Fruit fly (Drosophila melanogaster) whole organism, embryonic: ENCODE data around the gene Vm34Ca.

Experiments used
- ATbp ChIP-seq: fragments of 200-800 bp; sonication (Bioruptor generic); optimal IDR thresholded peaks from 2 replicates; lab custom pipeline; 2017; ENCODE audit warnings: missing biosample characterization, mild to moderate bottlenecking, missing genetic modification characterization, missing genetic modification reagents
- C15 ChIP-seq: fragments of 200-800 bp; sonication (Bioruptor generic); IDR thresholded peaks from 3 replicates; pipeline ENCODE4 v1.3.6; 2022; ENCODE audit warnings: missing biosample characterization, missing genetic modification characterization
- CG10147 ChIP-seq: fragments of 200-800 bp; sonication (Bioruptor generic); optimal IDR thresholded peaks from 2 replicates; lab custom pipeline; 2019; ENCODE audit warnings: missing biosample characterization, mild to moderate bottlenecking, missing genetic modification characterization, moderate library complexity
- CG10274 ChIP-seq: fragments of 200-800 bp; sonication (Bioruptor generic); optimal IDR thresholded peaks from 3 replicates; lab custom pipeline; 2017; ENCODE audit warnings: missing biosample characterization, mild to moderate bottlenecking, missing genetic modification characterization
- CG11085 ChIP-seq: fragments of 200-800 bp; sonication (Bioruptor generic); IDR thresholded peaks from 2 replicates; pipeline ENCODE4 v1.3.6; 2022; ENCODE audit warnings: missing biosample characterization, missing genetic modification characterization
- CG11696 ChIP-seq: fragments of 200-800 bp; sonication (Bioruptor generic); IDR thresholded peaks from 2 replicates; pipeline ENCODE4 v1.3.6; 2022; ENCODE audit warnings: missing biosample characterization, missing genetic modification characterization
- CG12391 ChIP-seq: fragments of 200-800 bp; sonication (Bioruptor generic); optimal IDR thresholded peaks from 3 replicates; lab custom pipeline; 2018; ENCODE audit warnings: missing biosample characterization, mild to moderate bottlenecking, missing genetic modification characterization, moderate library complexity
- CG12744 ChIP-seq: fragments of 200-800 bp; sonication (Bioruptor generic); optimal IDR thresholded peaks from 2 replicates; lab custom pipeline; 2016; ENCODE audit warnings: missing biosample characterization, missing genetic modification characterization
- CG14710 ChIP-seq: fragments of 200-800 bp; sonication (Bioruptor generic); optimal IDR thresholded peaks from 3 replicates; lab custom pipeline; 2019; ENCODE audit warnings: missing biosample characterization, mild to moderate bottlenecking, missing genetic modification characterization, moderate library complexity
- CG15269 ChIP-seq: fragments of 200-800 bp; sonication (Bioruptor generic); optimal IDR thresholded peaks from 2 replicates; lab custom pipeline; 2018; ENCODE audit warnings: missing biosample characterization, mild to moderate bottlenecking, missing genetic modification characterization, moderate library complexity
- CG1832 ChIP-seq: fragments of 200-800 bp; sonication (Bioruptor generic); optimal IDR thresholded peaks from 2 replicates; lab custom pipeline; 2017; ENCODE audit warnings: missing biosample characterization, mild to moderate bottlenecking, missing genetic modification characterization, inconsistent platforms
- CG2199 ChIP-seq: fragments of 200-800 bp; sonication (Bioruptor generic); IDR thresholded peaks from 3 replicates; pipeline ENCODE4 v1.3.6; 2022; ENCODE audit warnings: missing biosample characterization, missing genetic modification characterization
- CG30431 ChIP-seq: fragments of 200-800 bp; sonication (Bioruptor generic); optimal IDR thresholded peaks from 2 replicates; lab custom pipeline; 2017; ENCODE audit warnings: missing biosample characterization, missing genetic modification characterization
- CG34224 ChIP-seq: fragments of 200-800 bp; sonication (Bioruptor generic); IDR thresholded peaks from 3 replicates; pipeline ENCODE4 v1.3.6; 2022; ENCODE audit warnings: missing biosample characterization, missing genetic modification characterization; ENCODE audit not compliant: partially characterized antibody
- CG3847 ChIP-seq: fragments of 200-800 bp; sonication (Bioruptor generic); IDR thresholded peaks from 2 replicates; pipeline ENCODE4 v1.3.6; 2022; ENCODE audit warnings: missing biosample characterization, missing genetic modification characterization
- CG4820 ChIP-seq: fragments of 200-800 bp; sonication (Bioruptor generic); optimal IDR thresholded peaks from 3 replicates; lab custom pipeline; 2016; ENCODE audit warnings: missing biosample characterization, missing genetic modification characterization
- CG7786 ChIP-seq: fragments of 200-800 bp; sonication (Bioruptor generic); optimal IDR thresholded peaks from 2 replicates; lab custom pipeline; 2016; ENCODE audit warnings: missing biosample characterization, missing genetic modification characterization
- CoRest ChIP-seq: fragments of 200-800 bp; sonication (Bioruptor generic); optimal IDR thresholded peaks from 3 replicates; lab custom pipeline; 2018; ENCODE audit warnings: missing biosample characterization, mild to moderate bottlenecking, missing genetic modification characterization, moderate library complexity
- D19A ChIP-seq: fragments of 200-800 bp; optimal IDR thresholded peaks from 3 replicates; lab custom pipeline; 2019; ENCODE audit warnings: missing biosample characterization, mild to moderate bottlenecking, missing genetic modification characterization, moderate library complexity
- Hr51 ChIP-seq, 2 experiments: fragments of 200-800 bp; sonication (Bioruptor generic); optimal IDR thresholded peaks; 2 replicates in 1 of 2; 3 replicates in 1 of 2; lab custom pipeline; 2016 to 2018; ENCODE audit warnings: missing biosample characterization in 2 of 2, missing genetic modification characterization in 2 of 2, mild to moderate bottlenecking in 1 of 2, moderate library complexity in 1 of 2
- PHDP ChIP-seq: fragments of 200-800 bp; sonication (Bioruptor generic); optimal IDR thresholded peaks from 3 replicates; lab custom pipeline; 2018; ENCODE audit warnings: missing biosample characterization, mild to moderate bottlenecking, missing genetic modification characterization, moderate library complexity
- Pdp1 ChIP-seq, 2 experiments: fragments of 200-800 bp; sonication (Bioruptor generic); optimal IDR thresholded peaks; 3 replicates each; lab custom pipeline; 2016; ENCODE audit warnings: missing biosample characterization in 2 of 2, missing genetic modification characterization in 2 of 2, mild to moderate bottlenecking in 1 of 2, moderate library complexity in 1 of 2
- Ptx1 ChIP-seq: fragments of 200-800 bp; sonication (Bioruptor generic); IDR thresholded peaks from 2 replicates; pipeline ENCODE4 v1.3.6; 2022; ENCODE audit warnings: missing biosample characterization, missing genetic modification characterization
- Ravus ChIP-seq: fragments of 200-800 bp; sonication (Bioruptor generic); IDR thresholded peaks from 2 replicates; pipeline ENCODE4 v1.3.6; 2022; ENCODE audit warnings: missing biosample characterization, missing genetic modification characterization
- Rfx ChIP-seq: fragments of 200-800 bp; sonication (Bioruptor generic); IDR thresholded peaks from 2 replicates; pipeline ENCODE4 v1.3.6; 2022; ENCODE audit warnings: missing biosample characterization, missing genetic modification characterization
- Sox100B ChIP-seq: fragments of 200-800 bp; sonication (Bioruptor generic); optimal IDR thresholded peaks from 3 replicates; lab custom pipeline; 2018; ENCODE audit warnings: missing biosample characterization, mild to moderate bottlenecking, missing genetic modification characterization
- Usf ChIP-seq: fragments of 200-800 bp; sonication (Bioruptor generic); optimal IDR thresholded peaks from 2 replicates; lab custom pipeline; 2017; ENCODE audit warnings: missing genotype, missing biosample characterization, missing genetic modification characterization
- Xrp1 ChIP-seq: fragments of 200-800 bp; sonication (Bioruptor generic); IDR thresholded peaks from 2 replicates; pipeline ENCODE4 v1.3.6; 2022; ENCODE audit warnings: missing biosample characterization, missing genetic modification characterization
- amos ChIP-seq: fragments of 200-800 bp; sonication (Bioruptor generic); IDR thresholded peaks from 2 replicates; pipeline ENCODE4 v1.3.6; 2022; ENCODE audit warnings: missing biosample characterization, missing genetic modification characterization; ENCODE audit not compliant: partially characterized antibody
- az2 ChIP-seq: fragments of 200-800 bp; sonication (Bioruptor generic); optimal IDR thresholded peaks from 3 replicates; lab custom pipeline; 2016; ENCODE audit warnings: missing biosample characterization, missing genetic modification characterization
- cas ChIP-seq: fragments of 200-800 bp; sonication (Bioruptor generic); IDR thresholded peaks from 2 replicates; pipeline ENCODE4 v1.3.6; 2022; ENCODE audit warnings: missing biosample characterization, missing genetic modification characterization
- chn ChIP-seq: fragments of 200-800 bp; sonication (Bioruptor generic); optimal IDR thresholded peaks from 2 replicates; lab custom pipeline; 2016; ENCODE audit warnings: missing biosample characterization, missing genetic modification characterization
- dimm ChIP-seq: fragments of 200-800 bp; sonication (Bioruptor generic); IDR thresholded peaks from 2 replicates; pipeline ENCODE4 v1.3.6; 2022; ENCODE audit warnings: missing biosample characterization, missing genetic modification characterization
- disco-r ChIP-seq: fragments of 200-800 bp; sonication (Bioruptor generic); optimal IDR thresholded peaks from 2 replicates; lab custom pipeline; 2016; ENCODE audit warnings: missing biosample characterization, missing genetic modification characterization
- emc ChIP-seq: fragments of 200-800 bp; sonication (Bioruptor generic); optimal IDR thresholded peaks from 2 replicates; lab custom pipeline; 2016; ENCODE audit warnings: missing biosample characterization, missing genetic modification characterization
- fd64A ChIP-seq: fragments of 200-800 bp; sonication (Bioruptor generic); optimal IDR thresholded peaks from 3 replicates; lab custom pipeline; 2018; ENCODE audit warnings: missing biosample characterization, mild to moderate bottlenecking, missing genetic modification characterization
- fru ChIP-seq: fragments of >200 bp; optimal IDR thresholded peaks from 2 replicates; lab custom pipeline; 2017
- gsb ChIP-seq: fragments of 200-800 bp; sonication (Bioruptor generic); IDR thresholded peaks from 2 replicates; pipeline ENCODE4 v1.3.6; 2022; ENCODE audit warnings: missing biosample characterization, missing genetic modification characterization
- hth ChIP-seq: fragments of >200 bp; optimal IDR thresholded peaks from 2 replicates; lab custom pipeline; 2017; ENCODE audit warnings: inconsistent platforms
- klu ChIP-seq: fragments of 200-800 bp; sonication (Bioruptor generic); IDR thresholded peaks from 2 replicates; pipeline ENCODE4 v1.3.6; 2022; ENCODE audit warnings: missing biosample characterization, missing genetic modification characterization
- lov ChIP-seq, 2 experiments: fragments of 200-800 bp in 1 of 2; fragments of >200 bp in 1 of 2; sonication (Bioruptor generic) in 1 of 2; IDR thresholded peaks in 1 of 2; optimal IDR thresholded peaks in 1 of 2; 2 replicates in 1 of 2; 3 replicates in 1 of 2; pipeline versions ENCODE4 v1.3.6 to Lab custom; 2017 to 2022; ENCODE audit warnings: missing biosample characterization in 1 of 2, missing genetic modification characterization in 1 of 2
- mld ChIP-seq: fragments of 200-800 bp; sonication (Bioruptor generic); IDR thresholded peaks from 3 replicates; pipeline ENCODE4 v1.3.6; 2022; ENCODE audit warnings: missing biosample characterization, missing genetic modification characterization; ENCODE audit not compliant: partially characterized antibody
- phol ChIP-seq: fragments of 200-800 bp; sonication (Bioruptor generic); optimal IDR thresholded peaks from 3 replicates; lab custom pipeline; 2018; ENCODE audit warnings: missing biosample characterization, mild to moderate bottlenecking, missing genetic modification characterization, moderate library complexity
- pros ChIP-seq: fragments of 200-800 bp; sonication (Bioruptor generic); optimal IDR thresholded peaks from 3 replicates; lab custom pipeline; 2019; ENCODE audit warnings: missing biosample characterization, mild to moderate bottlenecking, missing genetic modification characterization, moderate library complexity
- sc ChIP-seq, 3 experiments: fragments of >200 bp in 2 of 3; fragments of 200-800 bp in 1 of 3; sonication (Bioruptor generic) in 1 of 3; optimal IDR thresholded peaks; 2 replicates in 2 of 3; 3 replicates in 1 of 3; lab custom pipeline; 2017; ENCODE audit warnings: mild to moderate bottlenecking in 1 of 3, missing biosample characterization in 1 of 3, missing genetic modification characterization in 1 of 3, missing genetic modification reagents in 1 of 3
- sima ChIP-seq: fragments of 200-800 bp; sonication (Bioruptor generic); optimal IDR thresholded peaks from 2 replicates; lab custom pipeline; 2016; ENCODE audit warnings: missing biosample characterization, missing genetic modification characterization
- unc-4 ChIP-seq: fragments of 200-800 bp; sonication (Bioruptor generic); IDR thresholded peaks from 2 replicates; pipeline ENCODE4 v1.3.6; 2022; ENCODE audit warnings: missing biosample characterization, missing genetic modification characterization; ENCODE audit not compliant: partially characterized antibody
- vnd ChIP-seq: fragments of 200-800 bp; sonication (Bioruptor generic); IDR thresholded peaks from 3 replicates; pipeline ENCODE4 v1.3.6; 2022; ENCODE audit warnings: missing biosample characterization, missing genetic modification characterization; ENCODE audit not compliant: partially characterized antibody
- zen2 ChIP-seq: fragments of 200-800 bp; sonication (Bioruptor generic); IDR thresholded peaks from 3 replicates; pipeline ENCODE4 v1.3.6; 2022; ENCODE audit warnings: missing biosample characterization, missing genetic modification characterization; ENCODE audit not compliant: partially characterized antibody

The Vm34Ca gene

DNA sequence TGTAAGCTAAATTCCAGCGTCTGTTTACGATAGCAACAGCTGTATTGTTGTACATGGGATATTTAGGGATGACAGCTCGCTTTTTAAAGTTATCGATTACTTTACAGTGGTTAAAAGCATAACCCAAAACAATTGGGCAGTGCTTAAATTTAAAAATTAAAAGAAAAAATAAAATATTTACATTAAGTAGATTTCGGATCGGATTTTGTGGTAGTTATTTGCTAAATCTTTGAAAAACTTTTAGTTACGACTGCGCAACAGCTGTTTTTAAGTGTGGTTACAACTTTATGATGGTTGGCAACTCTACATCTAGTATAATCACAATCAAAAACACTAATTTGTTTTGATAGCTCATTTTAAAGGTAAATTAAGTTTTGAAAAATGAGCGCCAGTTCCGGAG is 24.2 kb downstream of the Vm34Ca start, which contains the start of the genes Ing5 and CG7099 (continued):
- TF ChIP-seq CG1832 (no peak), CG7786 (GFP tag; lab: Kevin White, UChicago) (peak; percentile 86), Rfx (GFP tag; lab: Robert Waterston, UW) (peak; percentile 98), CG10274 (GFP tag; lab: Kevin White, UChicago) (peak; percentile 74), Ptx1 (GFP tag; lab: Robert Waterston, UW) (peak; percentile 98), fru (no peak), Pdp1 (GFP tag; optimal IDR thresholded peaks at IDR 0.05; lab: Kevin White, UChicago) (peak; percentile 92 to 94), CG11085 (GFP tag; lab: Robert Waterston, UW) (peak; percentile 96), CG3847 (GFP tag; lab: Robert Waterston, UW) (peak; percentile 97), vnd (peak; percentile 57; the same call in 1 of the 3 replicates), pros (GFP tag; lab: Kevin White, UChicago) (no peak), sc (optimal IDR thresholded peaks at IDR 0.05; lab: Kevin White, UChicago) (no peak), sc (GFP tag; optimal IDR thresholded peaks at IDR 0.05; lab: Kevin White, UChicago) (peak; percentile 93), cas (peak; percentile 96), PHDP (tag; lab: Kevin White, UChicago) (peak; percentile 96), CG30431 (GFP tag; lab: Kevin White, UChicago) (peak; percentile 94), unc-4 (GFP tag; lab: Robert Waterston, UW) (peak; percentile 60), CG12744 (peak; percentile 90), Ravus (peak; percentile 92), emc (GFP tag; lab: Kevin White, UChicago) (peak; percentile 84), disco-r (peak; percentile 66), lov (optimal IDR thresholded peaks at IDR 0.05; lab: Kevin White, UChicago) (no peak), lov (GFP tag; IDR thresholded peaks at IDR 0.05; lab: Robert Waterston, UW) (peak; percentile 94), sima (GFP tag; lab: Kevin White, UChicago) (peak; percentile 61), CG34224 (peak; percentile 58; the same call in 2 of the 3 replicates), Usf (GFP tag; lab: Kevin White, UChicago) (peak; percentile 93), fd64A (GFP tag; lab: Kevin White, UChicago) (peak; percentile 77), CG10147 (GFP tag; lab: Kevin White, UChicago) (peak; percentile 93), C15 (GFP tag; lab: Robert Waterston, UW) (peak; percentile 94), ATbp (GFP tag; lab: Kevin White, UChicago) (peak; percentile 90), Hr51 (GFP tag; optimal IDR thresholded peaks at IDR 0.05; lab: Kevin White, UChicago) (peak; percentile 95 to 96), klu (GFP tag; lab: Robert Waterston, UW) (peak; percentile 93), Sox100B (GFP tag; lab: Kevin White, UChicago) (peak; percentile 92), Xrp1 (peak; percentile 98), zen2 (GFP tag; lab: Robert Waterston, UW) (no peak; the same call in 2 of the 3 replicates), mld (GFP tag; lab: Robert Waterston, UW) (no peak), gsb (GFP tag; lab: Robert Waterston, UW) (peak; percentile 89), phol (tag; lab: Kevin White, UChicago) (peak; percentile 97), amos (GFP tag; lab: Robert Waterston, UW) (peak; percentile 56), CG4820 (GFP tag; lab: Kevin White, UChicago) (peak; percentile 94), CG11696 (GFP tag; lab: Robert Waterston, UW) (peak; percentile 82), CG14710 (tag; lab: Kevin White, UChicago) (peak; percentile 96), az2 (peak; percentile 97), chn (GFP tag; lab: Kevin White, UChicago) (peak; percentile 96), CG15269 (peak; percentile 96), D19A (tag; lab: Kevin White, UChicago) (peak; percentile 89), CoRest (tag; lab: Kevin White, UChicago) (peak; percentile 98), hth (lab: Kevin White, UChicago) (no peak), CG2199 (GFP tag; lab: Robert Waterston, UW) (peak; percentile 94), dimm (peak; percentile 76), CG12391 (peak; percentile 98)
